Worm (Caenorhabditis elegans): ENCODE data around the gene Y37E11B.10.

- TF ChIP-seq madf-9 (GFP tag; conservative IDR thresholded peaks at IDR 0.05): no peak
- TF ChIP-seq unc-62 (GFP tag; optimal IDR thresholded peaks at IDR 0.05 in 1 of 2): no peak
- no peak for TF ChIP-seq unc-62 (tag; optimal IDR thresholded peaks at IDR 0.05)
- no peak for TF ChIP-seq nhr-77 (tag; optimal IDR thresholded peaks at IDR 0.05)
- no peak for TF ChIP-seq nhr-48 (tag; optimal IDR thresholded peaks at IDR 0.05)
- no peak for TF ChIP-seq aha-1 (tag)
- TF ChIP-seq nhr-76 (tag; optimal IDR thresholded peaks at IDR 0.05): no peak
- TF ChIP-seq Y75B8A.6 (GFP tag; IDR thresholded peaks at IDR 0.05): no peak
- no peak for TF ChIP-seq ztf-7 (tag; optimal IDR thresholded peaks at IDR 0.05)
- TF ChIP-seq nhr-25 (tag; optimal IDR thresholded peaks at IDR 0.05; ENCODE audit: borderline replicate concordance, insufficient read depth): no peak
- TF ChIP-seq hlh-30 (tag; optimal IDR thresholded peaks at IDR 0.05; ENCODE audit: insufficient read depth): no peak
These were observed 6.3 kb downstream of the Y37E11B.10 start, which contains the start of gene Y37E11B.7 for ce11 chrIV:3599958-3600357.

All from whole organism, L4 larva.